Fruit fly (Drosophila melanogaster) whole organism, embryonic: ENCODE results near the gene CG10311.

Experiments used
- BtbVII ChIP-seq: fragments of 200-800 bp; sonication (Bioruptor generic); optimal IDR thresholded peaks from 3 replicates; lab custom pipeline; 2017; ENCODE audit warnings: missing biosample characterization, mild to moderate bottlenecking, missing genetic modification characterization
- CG10267 ChIP-seq: fragments of 200-800 bp; sonication (Bioruptor generic); optimal IDR thresholded peaks from 2 replicates; lab custom pipeline; 2018; ENCODE audit warnings: missing biosample characterization, mild to moderate bottlenecking, missing genetic modification characterization, moderate library complexity
- CG11247 ChIP-seq: fragments of 200-800 bp; sonication (Bioruptor generic); IDR thresholded peaks from 2 replicates; pipeline ENCODE4 v1.3.6; 2022; ENCODE audit warnings: missing biosample characterization, missing genetic modification characterization
- CG12391 ChIP-seq: fragments of 200-800 bp; sonication (Bioruptor generic); optimal IDR thresholded peaks from 3 replicates; lab custom pipeline; 2018; ENCODE audit warnings: missing biosample characterization, mild to moderate bottlenecking, missing genetic modification characterization, moderate library complexity
- CG12659 ChIP-seq: fragments of 200-800 bp; sonication (Bioruptor generic); optimal IDR thresholded peaks from 3 replicates; lab custom pipeline; 2017; ENCODE audit warnings: mild to moderate bottlenecking, missing biosample characterization, missing genetic modification reagents, missing genetic modification characterization
- CG13123 ChIP-seq: fragments of 200-800 bp; sonication (Bioruptor generic); optimal IDR thresholded peaks from 2 replicates; lab custom pipeline; 2016; ENCODE audit warnings: missing biosample characterization, missing genetic modification characterization
- CG13296 ChIP-seq: fragments of 200-800 bp; sonication (Bioruptor generic); optimal IDR thresholded peaks from 3 replicates; lab custom pipeline; 2018; ENCODE audit warnings: missing biosample characterization, mild to moderate bottlenecking, missing genetic modification characterization
- CG14667 ChIP-seq: fragments of 200-800 bp; sonication (Bioruptor generic); IDR thresholded peaks from 2 replicates; pipeline ENCODE4 v1.3.6; 2022; ENCODE audit warnings: missing biosample characterization, missing genetic modification characterization
- CG14860 ChIP-seq: fragments of 200-800 bp; sonication (Bioruptor generic); IDR thresholded peaks from 3 replicates; pipeline ENCODE4 v1.3.6; 2022; ENCODE audit warnings: missing biosample characterization, missing genetic modification characterization; ENCODE audit not compliant: partially characterized antibody
- CG31224 ChIP-seq: fragments of 200-800 bp; sonication (Bioruptor generic); IDR thresholded peaks from 2 replicates; pipeline ENCODE4 v1.3.6; 2022; ENCODE audit warnings: missing biosample characterization, missing genetic modification characterization
- CG31441 ChIP-seq: fragments of 200-800 bp; sonication (Bioruptor generic); IDR thresholded peaks from 2 replicates; pipeline ENCODE4 v1.3.6; 2022; ENCODE audit warnings: missing biosample characterization, missing genetic modification characterization
- CG4282 ChIP-seq: fragments of 200-800 bp; sonication (Bioruptor generic); optimal IDR thresholded peaks from 2 replicates; lab custom pipeline; 2016; ENCODE audit warnings: missing biosample characterization, missing genetic modification characterization
- CG4404 ChIP-seq: fragments of 200-800 bp; sonication (Bioruptor generic); IDR thresholded peaks from 2 replicates; pipeline ENCODE4 v1.3.6; 2022; ENCODE audit warnings: missing biosample characterization, missing genetic modification characterization
- CG7786 ChIP-seq: fragments of 200-800 bp; sonication (Bioruptor generic); optimal IDR thresholded peaks from 2 replicates; lab custom pipeline; 2016; ENCODE audit warnings: missing biosample characterization, missing genetic modification characterization
- CG8944 ChIP-seq: fragments of 200-800 bp; sonication (Bioruptor generic); optimal IDR thresholded peaks from 3 replicates; lab custom pipeline; 2016; ENCODE audit warnings: missing biosample characterization, missing genetic modification characterization
- D19B ChIP-seq: fragments of 200-800 bp; sonication (Bioruptor generic); optimal IDR thresholded peaks from 2 replicates; lab custom pipeline; 2017; ENCODE audit warnings: missing biosample characterization, mild to moderate bottlenecking, missing genetic modification characterization
- Dp ChIP-seq: fragments of 200-800 bp; sonication (Bioruptor generic); optimal IDR thresholded peaks from 2 replicates; lab custom pipeline; 2018; ENCODE audit warnings: missing biosample characterization, mild to moderate bottlenecking, missing genetic modification characterization, moderate library complexity
- Drgx ChIP-seq: fragments of 200-800 bp; sonication (Bioruptor generic); IDR thresholded peaks from 2 replicates; pipeline ENCODE4 v1.3.6; 2022; ENCODE audit warnings: missing biosample characterization, missing genetic modification characterization
- Ets65A ChIP-seq: fragments of 200-800 bp; sonication (Bioruptor generic); peaks from one replicate; lab custom pipeline; 2016; ENCODE audit warnings: missing biosample characterization, missing genetic modification characterization
- Fer1 ChIP-seq: fragments of 200-800 bp; sonication (Bioruptor generic); optimal IDR thresholded peaks from 2 replicates; lab custom pipeline; 2017; ENCODE audit warnings: missing biosample characterization, mild to moderate bottlenecking, missing genetic modification characterization
- GATAe ChIP-seq: fragments of 200-800 bp; sonication (Bioruptor generic); conservative IDR thresholded peaks from 2 replicates; pipeline ENCODE4 v1.3.6; 2022; ENCODE audit warnings: missing biosample characterization, missing genetic modification characterization
- HLH3B ChIP-seq: fragments of 200-800 bp; sonication (Bioruptor generic); IDR thresholded peaks from 2 replicates; pipeline ENCODE4 v1.3.6; 2022; ENCODE audit warnings: missing biosample characterization, missing genetic modification characterization
- HLH4C ChIP-seq: fragments of 200-800 bp; sonication (Bioruptor generic); IDR thresholded peaks from 3 replicates; pipeline ENCODE4 v1.3.6; 2022; ENCODE audit warnings: missing biosample characterization, missing genetic modification characterization; ENCODE audit not compliant: partially characterized antibody
- Hey ChIP-seq: fragments of 200-800 bp; sonication (Bioruptor generic); optimal IDR thresholded peaks from 3 replicates; lab custom pipeline; 2018; ENCODE audit warnings: missing biosample characterization, mild to moderate bottlenecking, missing genetic modification characterization
- Hsf ChIP-seq: fragments of 200-800 bp; sonication (Bioruptor generic); optimal IDR thresholded peaks from 3 replicates; lab custom pipeline; 2016; ENCODE audit warnings: missing biosample characterization, missing genetic modification characterization
- Max ChIP-seq: fragments of 200-800 bp; sonication (Bioruptor generic); optimal IDR thresholded peaks from 2 replicates; lab custom pipeline; 2016; ENCODE audit warnings: missing biosample characterization, mild to moderate bottlenecking, missing genetic modification characterization
- Mes4 ChIP-seq: fragments of 200-800 bp; sonication (Bioruptor generic); optimal IDR thresholded peaks from 2 replicates; lab custom pipeline; 2016; ENCODE audit warnings: missing biosample characterization, missing genetic modification characterization
- Taf1 ChIP-seq: fragments of 200-800 bp; sonication (Bioruptor generic); IDR thresholded peaks from 2 replicates; pipeline ENCODE4 v1.3.6; 2022; ENCODE audit warnings: missing biosample characterization, missing genetic modification characterization
- Trl ChIP-seq, 3 experiments: fragments of >200 bp in 2 of 3; fragments of 200-800 bp in 1 of 3; sonication (Bioruptor generic) in 1 of 3; optimal IDR thresholded peaks; 2 replicates in 1 of 3; 3 replicates in 2 of 3; lab custom pipeline; 2016 to 2017; ENCODE audit warnings: missing biosample characterization in 1 of 3, missing genetic modification characterization in 1 of 3
- Usf ChIP-seq: fragments of 200-800 bp; sonication (Bioruptor generic); optimal IDR thresholded peaks from 2 replicates; lab custom pipeline; 2017; ENCODE audit warnings: missing genotype, missing biosample characterization, missing genetic modification characterization
- Vsx1 ChIP-seq: fragments of 200-800 bp; sonication (Bioruptor generic); optimal IDR thresholded peaks from 2 replicates; lab custom pipeline; 2017; ENCODE audit warnings: missing biosample characterization, mild to moderate bottlenecking, missing genetic modification characterization, missing genetic modification reagents
- YL-1 ChIP-seq: fragments of 200-800 bp; sonication (Bioruptor generic); optimal IDR thresholded peaks from 3 replicates; lab custom pipeline; 2017; ENCODE audit warnings: missing biosample characterization, mild to moderate bottlenecking, missing genetic modification characterization
- ap ChIP-seq: fragments of 200-800 bp; sonication (Bioruptor generic); IDR thresholded peaks from 2 replicates; pipeline ENCODE4 v1.3.6; 2022; ENCODE audit warnings: missing biosample characterization, missing genetic modification characterization
- bbx ChIP-seq: fragments of 200-800 bp; sonication (Bioruptor generic); IDR thresholded peaks from 2 replicates; pipeline ENCODE4 v1.3.6; 2022; ENCODE audit warnings: missing biosample characterization, missing genetic modification characterization; ENCODE audit not compliant: partially characterized antibody
- br ChIP-seq: fragments of >200 bp; optimal IDR thresholded peaks from 2 replicates; lab custom pipeline; 2017
- dimm ChIP-seq: fragments of 200-800 bp; sonication (Bioruptor generic); IDR thresholded peaks from 2 replicates; pipeline ENCODE4 v1.3.6; 2022; ENCODE audit warnings: missing biosample characterization, missing genetic modification characterization
- dmrt11E ChIP-seq: fragments of 200-800 bp; sonication (Bioruptor generic); optimal IDR thresholded peaks from 3 replicates; lab custom pipeline; 2018; ENCODE audit warnings: missing biosample characterization, mild to moderate bottlenecking, missing genetic modification characterization, moderate library complexity
- emc ChIP-seq: fragments of 200-800 bp; sonication (Bioruptor generic); optimal IDR thresholded peaks from 2 replicates; lab custom pipeline; 2016; ENCODE audit warnings: missing biosample characterization, missing genetic modification characterization
- fu2 ChIP-seq: fragments of 200-800 bp; sonication (Bioruptor generic); optimal IDR thresholded peaks from 2 replicates; lab custom pipeline; 2016; ENCODE audit warnings: missing biosample characterization, missing genetic modification characterization
- gce ChIP-seq: fragments of 200-800 bp; sonication (Bioruptor generic); IDR thresholded peaks from 3 replicates; pipeline ENCODE4 v1.3.6; 2022; ENCODE audit warnings: missing biosample characterization, missing genetic modification characterization
- mam ChIP-seq: fragments of 200-800 bp; sonication (Bioruptor generic); optimal IDR thresholded peaks from 3 replicates; lab custom pipeline; 2016; ENCODE audit warnings: missing biosample characterization, missing genetic modification characterization
- mld ChIP-seq: fragments of 200-800 bp; sonication (Bioruptor generic); IDR thresholded peaks from 3 replicates; pipeline ENCODE4 v1.3.6; 2022; ENCODE audit warnings: missing biosample characterization, missing genetic modification characterization; ENCODE audit not compliant: partially characterized antibody
- otp ChIP-seq: fragments of 200-800 bp; sonication (Bioruptor generic); IDR thresholded peaks from 3 replicates; pipeline ENCODE4, ENCODE4 v1.3.6; 2022; ENCODE audit warnings: missing biosample characterization, missing genetic modification characterization
- p53 ChIP-seq: fragments of 200-800 bp; sonication (Bioruptor generic); optimal IDR thresholded peaks from 2 replicates; lab custom pipeline; 2016; ENCODE audit warnings: missing biosample characterization, missing genetic modification characterization
- phol ChIP-seq: fragments of 200-800 bp; sonication (Bioruptor generic); optimal IDR thresholded peaks from 3 replicates; lab custom pipeline; 2018; ENCODE audit warnings: missing biosample characterization, mild to moderate bottlenecking, missing genetic modification characterization, moderate library complexity
- pita ChIP-seq: fragments of 200-800 bp; sonication (Bioruptor generic); optimal IDR thresholded peaks from 2 replicates; lab custom pipeline; 2017; ENCODE audit warnings: missing biosample characterization, mild to moderate bottlenecking, missing genetic modification characterization
- pros ChIP-seq: fragments of 200-800 bp; sonication (Bioruptor generic); optimal IDR thresholded peaks from 3 replicates; lab custom pipeline; 2019; ENCODE audit warnings: missing biosample characterization, mild to moderate bottlenecking, missing genetic modification characterization, moderate library complexity
- row ChIP-seq: fragments of 200-800 bp; sonication (Bioruptor generic); IDR thresholded peaks from 3 replicates; pipeline ENCODE4 v1.3.6; 2022; ENCODE audit warnings: missing biosample characterization, missing genetic modification characterization
- sima ChIP-seq: fragments of 200-800 bp; sonication (Bioruptor generic); optimal IDR thresholded peaks from 2 replicates; lab custom pipeline; 2016; ENCODE audit warnings: missing biosample characterization, missing genetic modification characterization
- ssp ChIP-seq: fragments of 200-800 bp; sonication (Bioruptor generic); IDR thresholded peaks from 2 replicates; pipeline ENCODE4 v1.3.6; 2022; ENCODE audit warnings: missing biosample characterization, missing genetic modification characterization
- trem ChIP-seq: fragments of 200-800 bp; optimal IDR thresholded peaks from 3 replicates; lab custom pipeline; 2019; ENCODE audit warnings: missing biosample characterization, mild to moderate bottlenecking, missing genetic modification characterization, moderate library complexity
- vfl ChIP-seq: fragments of 200-800 bp; sonication (Bioruptor generic); optimal IDR thresholded peaks from 2 replicates; lab custom pipeline; 2016; ENCODE audit warnings: missing biosample characterization, missing genetic modification characterization

Gene CG10311

DNA sequence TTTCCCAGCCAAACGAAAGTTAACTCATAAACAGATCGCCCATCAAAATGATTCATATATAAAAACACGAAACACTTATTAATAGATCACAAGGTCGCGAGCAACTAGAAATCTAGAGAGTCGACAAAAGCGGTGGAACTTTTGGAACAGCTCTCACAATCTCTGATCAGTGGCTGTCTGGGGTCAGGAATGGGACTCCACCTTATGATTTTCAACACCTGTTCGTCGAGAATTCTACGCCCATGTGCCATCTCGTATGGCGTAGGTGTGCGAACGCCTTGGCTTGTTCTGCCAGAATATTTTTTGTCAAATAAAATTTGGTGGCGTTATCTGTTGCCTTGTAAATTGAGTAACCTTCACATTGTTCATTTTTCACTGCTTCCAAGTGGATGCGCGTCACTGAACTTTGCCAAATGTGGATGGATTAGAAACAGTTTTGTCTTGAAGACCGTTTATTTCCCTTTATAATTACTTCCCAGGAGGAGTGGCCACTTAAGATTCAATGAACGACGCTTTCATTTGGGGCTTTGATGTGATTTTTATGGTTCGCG, 1.3 kb downstream of the CG10311 start (continued):
- no peak for TF ChIP-seq dimm (GFP tag; lab: Robert Waterston, UW)
- TF ChIP-seq YL-1 (GFP tag; lab: Kevin White, UChicago): no peak
- peak; percentile 70 for TF ChIP-seq mam (GFP tag; lab: Kevin White, UChicago)
- TF ChIP-seq p53 (GFP tag; lab: Kevin White, UChicago): no peak
- TF ChIP-seq CG14860 (GFP tag; lab: Robert Waterston, UW): no peak
- no peak for TF ChIP-seq mld
- TF ChIP-seq phol (tag; lab: Kevin White, UChicago): no peak
- TF ChIP-seq row (GFP tag; lab: Robert Waterston, UW): peak; percentile 56
- no peak for TF ChIP-seq otp (GFP tag; lab: Robert Waterston, UW)
- TF ChIP-seq HLH4C (GFP tag; lab: Robert Waterston, UW): no peak
- no peak for TF ChIP-seq CG4282 (GFP tag; lab: Kevin White, UChicago)
- TF ChIP-seq br (lab: Kevin White, UChicago): no peak
- TF ChIP-seq Max (GFP tag; lab: Kevin White, UChicago): no peak
- TF ChIP-seq GATAe (GFP tag; lab: Robert Waterston, UW): no peak
- no peak for TF ChIP-seq bbx (GFP tag; lab: Robert Waterston, UW)
- TF ChIP-seq dmrt11E (tag; lab: Kevin White, UChicago): no peak
- TF ChIP-seq CG13123 (GFP tag; lab: Kevin White, UChicago): no peak
- TF ChIP-seq CG8944 (GFP tag; lab: Kevin White, UChicago): peak; percentile 26
- no peak for TF ChIP-seq Mes4 (GFP tag; lab: Kevin White, UChicago)
- no peak for TF ChIP-seq CG4404 (GFP tag; lab: Robert Waterston, UW)
- TF ChIP-seq CG10267 (tag; lab: Kevin White, UChicago): no peak
- TF ChIP-seq Drgx: no peak
- no peak for TF ChIP-seq ap
- peak; percentile 44 for TF ChIP-seq fu2 (GFP tag; lab: Kevin White, UChicago)
- peak; percentile 53; the same call in 1 of the 2 replicates for TF ChIP-seq CG11247 (GFP tag; lab: Robert Waterston, UW)
- no peak for TF ChIP-seq Hey (tag; lab: Kevin White, UChicago)
- no peak for TF ChIP-seq emc (GFP tag; lab: Kevin White, UChicago)
- TF ChIP-seq Ets65A: peak; percentile 91
- no peak for TF ChIP-seq gce (GFP tag; lab: Robert Waterston, UW)
- no peak for TF ChIP-seq trem (tag; lab: Kevin White, UChicago)
- no peak for TF ChIP-seq Vsx1 (GFP tag; lab: Kevin White, UChicago)
- peak; percentile 51 for TF ChIP-seq Fer1 (GFP tag; lab: Kevin White, UChicago)
- peak; percentile 64 for TF ChIP-seq CG7786
- TF ChIP-seq CG31224 (GFP tag; lab: Robert Waterston, UW): no peak
- no peak for TF ChIP-seq Dp
- TF ChIP-seq sima (GFP tag; lab: Kevin White, UChicago): no peak
- TF ChIP-seq vfl (GFP tag; lab: Kevin White, UChicago): no peak
- TF ChIP-seq Hsf: peak; percentile 25
- no peak for TF ChIP-seq ssp (GFP tag; lab: Robert Waterston, UW)
- TF ChIP-seq CG12391: no peak
- no peak for TF ChIP-seq D19B (GFP tag; lab: Kevin White, UChicago)
- TF ChIP-seq CG12659: peak; percentile 39
- peak; percentile 67 for TF ChIP-seq Taf1 (GFP tag; lab: Robert Waterston, UW)
- peak in 1 of 2 experiments; percentile 45 for TF ChIP-seq Trl (optimal IDR thresholded peaks at IDR 0.05; lab: Kevin White, UChicago)
- TF ChIP-seq Trl (GFP tag; optimal IDR thresholded peaks at IDR 0.05; lab: Kevin White, UChicago): no peak
- peak; percentile 1 for TF ChIP-seq Usf
- no peak for TF ChIP-seq CG31441
- no peak for TF ChIP-seq pros (GFP tag; lab: Kevin White, UChicago)
- peak; percentile 59 for TF ChIP-seq CG13296
- peak; percentile 10 for TF ChIP-seq BtbVII
- 0 out of 2 replicates have a peak, but pooled peaks have one; percentile 9 for TF ChIP-seq HLH3B
- no peak for TF ChIP-seq pita (GFP tag; lab: Kevin White, UChicago)
- no peak for TF ChIP-seq CG14667 (GFP tag; lab: Robert Waterston, UW)
